Fruit fly (Drosophila melanogaster) whole organism, pupa: ENCODE results near the gene CG13049.

Source experiments
- CG10348 ChIP-seq: fragments of 200-800 bp; sonication (Bioruptor generic); IDR thresholded peaks from 2 replicates; pipeline ENCODE4 v1.3.6; 2022; ENCODE audit warnings: missing biosample characterization, missing genetic modification characterization
- CG12605 ChIP-seq: fragments of 200-800 bp; sonication (Bioruptor generic); IDR thresholded peaks from 2 replicates; pipeline ENCODE4 v1.3.6; 2022; ENCODE audit warnings: missing biosample characterization, missing genetic modification characterization
- CG13204 ChIP-seq: fragments of 200-800 bp; sonication (Bioruptor generic); optimal IDR thresholded peaks from 2 replicates; lab custom pipeline; 2018; ENCODE audit warnings: missing biosample characterization, mild to moderate bottlenecking, missing genetic modification characterization, moderate library complexity
- CG14655 ChIP-seq: fragments of 200-800 bp; sonication (Bioruptor generic); optimal IDR thresholded peaks from 3 replicates; lab custom pipeline; 2017; ENCODE audit warnings: mild to moderate bottlenecking, missing biosample characterization, missing genetic modification reagents, missing genetic modification characterization
- CG15710 ChIP-seq: fragments of 200-800 bp; sonication (Bioruptor generic); optimal IDR thresholded peaks from 2 replicates; lab custom pipeline; 2018; ENCODE audit warnings: missing biosample characterization, mild to moderate bottlenecking, missing genetic modification characterization, moderate library complexity
- CG17806 ChIP-seq: fragments of 200-800 bp; sonication (Bioruptor generic); optimal IDR thresholded peaks from 2 replicates; lab custom pipeline; 2018; ENCODE audit warnings: missing biosample characterization, mild to moderate bottlenecking, missing genetic modification characterization, moderate library complexity
- CG32121 ChIP-seq: fragments of 200-800 bp; sonication (Bioruptor generic); IDR thresholded peaks from 2 replicates; pipeline ENCODE4 v1.3.6; 2022; ENCODE audit warnings: missing biosample characterization, missing genetic modification characterization
- CG34367 ChIP-seq: fragments of 200-800 bp; sonication (Bioruptor generic); optimal IDR thresholded peaks from 2 replicates; lab custom pipeline; 2018; ENCODE audit warnings: missing biosample characterization, mild to moderate bottlenecking, missing genetic modification characterization
- CG4496 ChIP-seq: fragments of 200-800 bp; sonication (Bioruptor generic); IDR thresholded peaks from 3 replicates; pipeline ENCODE4 v1.3.6; 2022; ENCODE audit warnings: missing biosample characterization, missing genetic modification characterization
- CG8159 ChIP-seq: fragments of 200-800 bp; sonication (Bioruptor generic); optimal IDR thresholded peaks from 3 replicates; lab custom pipeline; 2018; ENCODE audit warnings: missing biosample characterization, mild to moderate bottlenecking, missing genetic modification characterization, moderate library complexity
- CG8301 ChIP-seq: fragments of 200-800 bp; sonication (Bioruptor generic); optimal IDR thresholded peaks from 2 replicates; lab custom pipeline; 2018; ENCODE audit warnings: missing biosample characterization, mild to moderate bottlenecking, missing genetic modification characterization
- CG9948 ChIP-seq: fragments of 200-800 bp; sonication (Bioruptor generic); optimal IDR thresholded peaks from 2 replicates; lab custom pipeline; 2018; ENCODE audit warnings: missing biosample characterization, mild to moderate bottlenecking, missing genetic modification characterization, moderate library complexity
- D1 ChIP-seq: fragments of 200-800 bp; sonication (Bioruptor generic); optimal IDR thresholded peaks from 2 replicates; lab custom pipeline; 2018; ENCODE audit warnings: missing biosample characterization, mild to moderate bottlenecking, missing genetic modification characterization, moderate library complexity
- EcR ChIP-seq: fragments of 200-800 bp; sonication (Bioruptor generic); optimal IDR thresholded peaks from 3 replicates; lab custom pipeline; 2019; ENCODE audit warnings: missing biosample characterization, missing genetic modification characterization, mild to moderate bottlenecking, moderate library complexity, missing genetic modification reagents
- Ets98B ChIP-seq: fragments of 200-800 bp; sonication (Bioruptor generic); IDR thresholded peaks from 2 replicates; pipeline ENCODE4 v1.3.6; 2022; ENCODE audit warnings: missing biosample characterization, missing genetic modification characterization
- Pif1A ChIP-seq: fragments of 200-800 bp; sonication (Bioruptor generic); optimal IDR thresholded peaks from 3 replicates; lab custom pipeline; 2016; ENCODE audit warnings: missing biosample characterization, missing genetic modification characterization
- Pif1B ChIP-seq: fragments of 200-800 bp; sonication (Bioruptor generic); optimal IDR thresholded peaks from 3 replicates; lab custom pipeline; 2016; ENCODE audit warnings: missing biosample characterization, missing genetic modification characterization
- Snoo ChIP-seq: fragments of 200-800 bp; sonication (Bioruptor generic); optimal IDR thresholded peaks from 3 replicates; lab custom pipeline; 2017; ENCODE audit warnings: missing biosample characterization, mild to moderate bottlenecking, missing genetic modification characterization, inconsistent platforms
- fd96Ca ChIP-seq: fragments of 200-800 bp; sonication (Bioruptor generic); IDR thresholded peaks from 3 replicates; pipeline ENCODE4 v1.3.6; 2022; ENCODE audit warnings: missing biosample characterization, missing genetic modification characterization
- gl ChIP-seq: fragments of 200-800 bp; sonication (Bioruptor generic); optimal IDR thresholded peaks from 2 replicates; lab custom pipeline; 2018; ENCODE audit warnings: missing biosample characterization, mild to moderate bottlenecking, missing genetic modification characterization
- rn ChIP-seq: fragments of 200-800 bp; sonication (Bioruptor generic); IDR thresholded peaks from 2 replicates; pipeline ENCODE4 v1.3.6; 2022; ENCODE audit warnings: missing biosample characterization, missing genetic modification characterization

Gene CG13049

DNA sequence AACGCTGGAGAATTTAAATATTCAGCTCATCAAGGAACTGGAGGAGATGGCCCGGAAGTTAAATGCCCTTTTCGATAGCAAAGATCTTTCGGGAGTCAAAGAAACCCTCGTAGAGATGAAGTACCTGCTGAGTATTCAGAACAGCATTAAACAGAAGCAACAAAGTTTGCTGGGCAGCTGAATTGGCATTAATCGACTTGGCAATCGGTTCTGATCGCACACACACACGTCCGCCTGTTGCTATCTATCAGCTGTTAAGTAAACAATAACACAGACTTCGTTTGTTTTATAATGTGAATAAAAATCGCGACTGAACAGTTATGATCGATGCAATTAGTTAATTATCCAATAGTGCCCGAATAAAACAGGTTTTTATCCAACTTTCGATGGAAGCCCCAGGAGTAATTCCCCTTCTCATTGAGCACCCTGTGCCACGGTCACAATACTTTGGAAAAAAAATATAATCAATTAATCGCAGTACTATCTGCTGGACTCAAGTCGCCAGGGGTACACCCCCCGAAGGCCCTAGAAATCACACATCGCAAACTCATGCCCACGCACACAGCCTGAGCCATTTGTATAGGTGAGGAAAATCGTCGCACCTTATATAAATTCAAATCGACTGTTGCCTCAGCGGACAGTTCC lies 47.8 kb downstream of the CG13049 start:
- TF ChIP-seq CG12605 (GFP tag; lab: Robert Waterston, UW) (0 out of 2 replicates have a peak, but pooled peaks have one; percentile 45), gl (tag; lab: Kevin White, UChicago) (no peak), EcR (no peak)

- no peak for TF ChIP-seq CG17806
These were observed 48.8 kb downstream of the CG13049 start, which contains the start of gene Hsc20 for dm6 chr3L:16232924-16233323. Hsc20 (plus strand) TSS chr3L:16233127.

- TF ChIP-seq CG17806 (peak; percentile 10), CG8301 (no peak), CG34367 (tag; lab: Kevin White, UChicago) (no peak), D1 (tag; lab: Kevin White, UChicago) (peak; percentile 56), CG32121 (GFP tag; lab: Robert Waterston, UW) (no peak), CG10348 (GFP tag; lab: Robert Waterston, UW) (no peak), fd96Ca (GFP tag; lab: Robert Waterston, UW) (no peak), CG9948 (tag; lab: Kevin White, UChicago) (peak; percentile 15), CG14655 (GFP tag; lab: Kevin White, UChicago) (no peak), CG12605 (GFP tag; lab: Robert Waterston, UW) (no peak), CG15710 (tag; lab: Kevin White, UChicago) (peak; percentile 12), gl (tag; lab: Kevin White, UChicago) (no peak), Snoo (peak; percentile 3), EcR (no peak), CG4496 (GFP tag; lab: Robert Waterston, UW) (0 out of 3 replicates have a peak, but pooled peaks have one; percentile 21), CG13204 (no peak), Pif1B (GFP tag; lab: Kevin White, UChicago) (no peak), CG8159 (tag; lab: Kevin White, UChicago) (peak; percentile 48), Ets98B (no peak), rn (GFP tag; lab: Robert Waterston, UW) (peak; percentile 37; the same call in 1 of the 2 replicates), Pif1A (GFP tag; lab: Kevin White, UChicago) (no peak)
These were observed 49.9 kb downstream of the CG13049 start, which contains the start of the genes PDCD-5 and MED10 for dm6 chr3L:16231857-16232256. PDCD-5 (minus strand) TSS chr3L:16232038. MED10 (plus strand) TSS chr3L:16232084.
